Worm (Caenorhabditis elegans) whole organism, L4 larva: ENCODE measurements around the gene srh-41.

Experiments used
- F37D6.2 ChIP-seq: sonication (generic microtip); optimal IDR thresholded peaks from 2 replicates; lab custom pipeline; 2016; ENCODE audit warnings: mild to moderate bottlenecking, missing genetic modification characterization, missing compliant biosample characterization
- F49E8.2 ChIP-seq: sonication (generic microtip); optimal IDR thresholded peaks from 2 replicates; lab custom pipeline; 2016; ENCODE audit warnings: missing compliant biosample characterization, mild to moderate bottlenecking, missing genetic modification characterization, borderline replicate concordance
- T26A8.4 ChIP-seq: fragments of 200-800 bp; sonication (Bioruptor generic); IDR thresholded peaks from 2 replicates; pipeline ENCODE4 v1.3.6; 2022; ENCODE audit warnings: missing genetic modification characterization, missing compliant biosample characterization
- Y105C5A.15 ChIP-seq: fragments of 200-800 bp; sonication (Bioruptor generic); IDR thresholded peaks from 2 replicates; pipeline ENCODE4 v1.3.6; 2022; ENCODE audit warnings: missing genetic modification characterization, missing compliant biosample characterization
- Y5F2A.4 ChIP-seq: fragments of 200-800 bp; sonication (Bioruptor generic); optimal IDR thresholded peaks from 2 replicates; lab custom pipeline; 2018; ENCODE audit warnings: mild to moderate bottlenecking, missing genetic modification characterization, missing compliant biosample characterization
- aha-1 ChIP-seq: fragments of 150-350 bp; peaks from one replicate; lab custom pipeline; 2014; ENCODE audit warnings: missing biosample characterization, missing genetic modification characterization
- ama-1 ChIP-seq: fragments of 150-350 bp; optimal IDR thresholded peaks from 2 replicates; lab custom pipeline; 2014; ENCODE audit warnings: inconsistent platforms, mixed read lengths
- arid-1 ChIP-seq: fragments of 200-800 bp; sonication (Bioruptor generic); conservative IDR thresholded peaks from 2 replicates; pipeline ENCODE4 v1.3.6; 2022; ENCODE audit warnings: missing genetic modification reagents, missing genetic modification characterization, missing compliant biosample characterization
- ceh-28 ChIP-seq: fragments of 150-350 bp; optimal IDR thresholded peaks from 2 replicates; lab custom pipeline; 2014; ENCODE audit warnings: missing biosample characterization, missing genetic modification reagents, missing genetic modification characterization
- ceh-32 ChIP-seq: sonication (generic microtip); optimal IDR thresholded peaks from 2 replicates; lab custom pipeline; 2016; ENCODE audit warnings: mild to moderate bottlenecking, missing genetic modification characterization, missing compliant biosample characterization; ENCODE audit not compliant: poor library complexity
- ceh-62 ChIP-seq: sonication (generic microtip); optimal IDR thresholded peaks from 2 replicates; lab custom pipeline; 2017; ENCODE audit warnings: missing biosample characterization, missing genetic modification characterization
- ces-1 ChIP-seq: fragments of 150-350 bp; sonication (generic microtip); optimal IDR thresholded peaks from 4 replicates; lab custom pipeline; 2014; ENCODE audit warnings: missing biosample characterization, missing genetic modification reagents, missing genetic modification characterization
- ctbp-1 ChIP-seq: fragments of 200-800 bp; sonication (Bioruptor generic); IDR thresholded peaks from 2 replicates; pipeline ENCODE4 v1.3.6; 2022; ENCODE audit warnings: missing genetic modification reagents, missing genetic modification characterization, missing compliant biosample characterization
- daf-16 ChIP-seq, 3 experiments: sonication (generic microtip); optimal IDR thresholded peaks; 2 replicates each; lab custom pipeline; 2016 to 2017; ENCODE audit warnings: missing genetic modification characterization in 3 of 3, missing genetic modification reagents in 3 of 3, mild to moderate bottlenecking in 2 of 3, missing compliant biosample characterization in 2 of 3, missing biosample characterization in 1 of 3, moderate library complexity in 1 of 3
- daf-8 ChIP-seq: fragments of 200-800 bp; sonication (Bioruptor generic); IDR thresholded peaks from 2 replicates; pipeline ENCODE4 v1.3.6; 2022; ENCODE audit warnings: missing genetic modification characterization, missing compliant biosample characterization
- dmd-8 ChIP-seq: fragments of 200-800 bp; sonication (Bioruptor generic); IDR thresholded peaks from 2 replicates; pipeline ENCODE4 v1.3.6; 2022; ENCODE audit warnings: missing genetic modification characterization, missing compliant biosample characterization
- dve-1 ChIP-seq: sonication (generic microtip); optimal IDR thresholded peaks from 2 replicates; lab custom pipeline; 2017; ENCODE audit warnings: antibody characterized with exemption, mild to moderate bottlenecking, missing genetic modification characterization, missing compliant biosample characterization; ENCODE audit not compliant: insufficient read depth
- egl-27 ChIP-seq: sonication (generic microtip); optimal IDR thresholded peaks from 3 replicates; lab custom pipeline; 2017; ENCODE audit warnings: missing biosample characterization, missing genetic modification reagents, missing genetic modification characterization
- egl-43 ChIP-seq: fragments of 200-800 bp; sonication (Bioruptor generic); IDR thresholded peaks from 2 replicates; pipeline ENCODE4 v1.3.6; 2022; ENCODE audit warnings: missing genetic modification reagents, missing genetic modification characterization, missing compliant biosample characterization
- hif-1 ChIP-seq, 2 experiments: sonication (generic microtip); optimal IDR thresholded peaks; 2 replicates each; lab custom pipeline; 2016 to 2017; ENCODE audit warnings: missing compliant biosample characterization in 2 of 2, missing genetic modification characterization in 2 of 2, missing genetic modification reagents in 2 of 2, missing genotype in 2 of 2, mild to moderate bottlenecking in 1 of 2
- hlh-11 ChIP-seq: fragments of 200-800 bp; sonication (Bioruptor generic); optimal IDR thresholded peaks from 2 replicates; lab custom pipeline; 2018; ENCODE audit warnings: mild to moderate bottlenecking, missing genetic modification characterization, missing compliant biosample characterization
- hlh-30 ChIP-seq: sonication (generic microtip); optimal IDR thresholded peaks from 2 replicates; lab custom pipeline; 2017; ENCODE audit warnings: antibody characterized with exemption, mild to moderate bottlenecking, missing genetic modification characterization, missing compliant biosample characterization; ENCODE audit not compliant: insufficient read depth
- hmg-1.1 ChIP-seq: fragments of 200-800 bp; sonication (Bioruptor generic); IDR thresholded peaks from 2 replicates; pipeline ENCODE4 v1.3.6; 2022; ENCODE audit warnings: missing genetic modification reagents, missing genetic modification characterization, missing compliant biosample characterization
- jun-1 ChIP-seq: fragments of 150-350 bp; optimal IDR thresholded peaks from 2 replicates; lab custom pipeline; 2014; ENCODE audit warnings: missing biosample characterization, missing genetic modification reagents, missing genetic modification characterization
- lin-13 ChIP-seq: fragments of 150-350 bp; optimal IDR thresholded peaks from 2 replicates; lab custom pipeline; 2014; ENCODE audit warnings: missing biosample characterization, missing genetic modification reagents, missing genetic modification characterization
- lin-15B ChIP-seq: fragments of 150-350 bp; sonication (generic microtip); optimal IDR thresholded peaks from 3 replicates; lab custom pipeline; 2014; ENCODE audit warnings: missing biosample characterization, missing genetic modification characterization
- lin-38 ChIP-seq: fragments of 200-800 bp; sonication (Bioruptor generic); IDR thresholded peaks from 2 replicates; pipeline ENCODE4 v1.3.6; 2022; ENCODE audit warnings: missing genetic modification reagents, missing genetic modification characterization, missing compliant biosample characterization
- madf-5 ChIP-seq, 2 experiments: fragments of 200-800 bp; sonication (Bioruptor generic); IDR thresholded peaks; 2 replicates each; pipeline ENCODE4 v1.3.6; 2022; ENCODE audit warnings: missing compliant biosample characterization in 2 of 2, missing genetic modification characterization in 2 of 2
- madf-9 ChIP-seq: fragments of 200-800 bp; sonication (Bioruptor generic); conservative IDR thresholded peaks from 2 replicates; pipeline ENCODE4 v1.3.6; 2022; ENCODE audit warnings: missing genetic modification reagents, missing genetic modification characterization, missing compliant biosample characterization
- mdl-1 ChIP-seq, 2 experiments: fragments of 150-350 bp in 1 of 2; sonication (generic microtip) in 1 of 2; optimal IDR thresholded peaks; 2 replicates each; lab custom pipeline; 2014 to 2017; ENCODE audit warnings: missing biosample characterization in 2 of 2, missing genetic modification characterization in 2 of 2
- mes-2 ChIP-seq: sonication (generic microtip); optimal IDR thresholded peaks from 2 replicates; lab custom pipeline; 2016; ENCODE audit warnings: missing genotype, mild to moderate bottlenecking, missing genetic modification characterization, missing compliant biosample characterization; ENCODE audit not compliant: poor library complexity, severe bottlenecking
- mxl-2 ChIP-seq: fragments of 200-800 bp; sonication (Bioruptor generic); conservative IDR thresholded peaks from 2 replicates; pipeline ENCODE4 v1.3.6; 2022; ENCODE audit warnings: missing genetic modification reagents, missing genetic modification characterization, missing compliant biosample characterization
- nhr-10 ChIP-seq: fragments of 150-350 bp; optimal IDR thresholded peaks from 2 replicates; lab custom pipeline; 2014; ENCODE audit warnings: missing biosample characterization, missing genetic modification characterization
- nhr-11 ChIP-seq: fragments of 150-350 bp; optimal IDR thresholded peaks from 2 replicates; lab custom pipeline; 2014; ENCODE audit warnings: missing biosample characterization, missing genetic modification characterization
- nhr-28 ChIP-seq: fragments of 150-350 bp; optimal IDR thresholded peaks from 2 replicates; lab custom pipeline; 2014; ENCODE audit warnings: missing biosample characterization, missing genetic modification characterization
- nhr-41 ChIP-seq: fragments of 200-800 bp; sonication (Bioruptor generic); IDR thresholded peaks from 2 replicates; pipeline ENCODE4 v1.3.6; 2022; ENCODE audit warnings: missing genetic modification reagents, missing genetic modification characterization, missing compliant biosample characterization
- nhr-42 ChIP-seq: fragments of 200-800 bp; sonication (Bioruptor generic); IDR thresholded peaks from 2 replicates; pipeline ENCODE4 v1.3.6; 2022; ENCODE audit warnings: missing genetic modification characterization, missing compliant biosample characterization
- saeg-2 ChIP-seq: fragments of 200-800 bp; sonication (Bioruptor generic); IDR thresholded peaks from 2 replicates; pipeline ENCODE4 v1.3.6; 2022; ENCODE audit warnings: missing genetic modification reagents, missing genetic modification characterization, missing compliant biosample characterization
- set-16 ChIP-seq: fragments of 200-800 bp; sonication (Bioruptor generic); IDR thresholded peaks from 2 replicates; pipeline ENCODE4 v1.3.6; 2022; ENCODE audit warnings: missing genetic modification reagents, missing genetic modification characterization, missing compliant biosample characterization
- snpc-1.2 ChIP-seq: fragments of 200-800 bp; sonication (Bioruptor generic); IDR thresholded peaks from 2 replicates; pipeline ENCODE4 v1.3.6; 2022; ENCODE audit warnings: missing genetic modification reagents, missing genetic modification characterization, missing compliant biosample characterization
- spr-1 ChIP-seq: sonication (generic microtip); optimal IDR thresholded peaks from 2 replicates; lab custom pipeline; 2016; ENCODE audit warnings: mild to moderate bottlenecking, missing genetic modification characterization, missing compliant biosample characterization
- tag-97 ChIP-seq: fragments of 200-800 bp; sonication (Bioruptor generic); IDR thresholded peaks from 2 replicates; pipeline ENCODE4 v1.3.6; 2022; ENCODE audit warnings: missing genetic modification characterization, missing compliant biosample characterization
- unc-39 ChIP-seq: sonication (generic microtip); optimal IDR thresholded peaks from 2 replicates; lab custom pipeline; 2017; ENCODE audit warnings: missing biosample characterization, missing genetic modification characterization
- vab-7 ChIP-seq: fragments of 200-800 bp; sonication (Bioruptor generic); IDR thresholded peaks from 2 replicates; pipeline ENCODE4 v1.3.6; 2022; ENCODE audit warnings: missing genetic modification reagents, missing genetic modification characterization, missing compliant biosample characterization
- ztf-7 ChIP-seq: fragments of 150-350 bp; optimal IDR thresholded peaks from 2 replicates; lab custom pipeline; 2014; ENCODE audit warnings: missing biosample characterization, missing genetic modification characterization

The srh-41 gene

DNA sequence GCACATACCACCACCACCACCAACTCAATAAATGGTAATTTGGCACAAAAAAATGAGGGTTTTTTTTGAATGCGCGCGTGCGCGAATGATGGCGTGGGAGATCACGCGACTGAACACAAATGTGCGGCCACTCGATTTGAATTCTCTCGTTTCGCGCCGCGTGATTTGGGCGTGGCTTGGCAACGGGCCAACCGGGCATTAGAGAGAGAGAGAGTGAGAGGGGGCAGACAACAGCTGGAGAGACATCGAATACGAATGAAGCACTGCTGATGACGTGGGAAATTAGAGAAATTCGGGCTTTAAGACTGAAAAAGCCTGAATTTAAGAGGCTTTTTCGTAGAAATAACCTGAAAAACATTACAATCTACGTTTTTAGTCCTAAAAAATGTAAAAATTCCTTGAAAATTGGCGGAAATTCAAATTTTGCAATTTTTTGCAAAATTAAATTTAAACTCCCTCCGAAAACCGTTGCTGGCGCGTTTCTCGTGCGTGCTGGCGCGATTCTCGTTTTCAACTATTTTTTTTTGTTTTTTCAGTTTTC is 35.7 kb downstream of the srh-41 start (continued):
- TF ChIP-seq snpc-1.2 (GFP tag; lab: Robert Waterston, UW): 0 out of 2 replicates have a peak, but pooled peaks have one; percentile 49
- TF ChIP-seq saeg-2: 0 out of 2 replicates have a peak, but pooled peaks have one; percentile 40
- TF ChIP-seq egl-43: peak; percentile 85
- TF ChIP-seq lin-38 (GFP tag; lab: Robert Waterston, UW): peak; percentile 85
- TF ChIP-seq madf-9: peak; percentile 60
- peak; percentile 66 for TF ChIP-seq F49E8.2 (tag; lab: Kevin White, UChicago)
- peak; percentile 93 for TF ChIP-seq T26A8.4 (GFP tag; lab: Robert Waterston, UW)
- no peak for TF ChIP-seq ces-1 (GFP tag; lab: Kevin White, UChicago)
- peak; percentile 48 for TF ChIP-seq nhr-10 (tag; lab: Kevin White, UChicago)
- peak; percentile 93 for TF ChIP-seq dve-1
- TF ChIP-seq mes-2 (tag; lab: Kevin White, UChicago): peak; percentile 88
- peak; percentile 71 to 93 for TF ChIP-seq hif-1 (tag; optimal IDR thresholded peaks at IDR 0.05; lab: Kevin White, UChicago)
- TF ChIP-seq lin-15B: peak; percentile 19
- TF ChIP-seq daf-8: peak; percentile 29; the same call in 1 of the 2 replicates
- TF ChIP-seq ceh-32 (tag; lab: Kevin White, UChicago): peak; percentile 29
- TF ChIP-seq ctbp-1 (GFP tag; lab: Robert Waterston, UW): peak; percentile 80
- peak; percentile 93 for TF ChIP-seq spr-1 (tag; lab: Kevin White, UChicago)
- peak; percentile 92 for TF ChIP-seq nhr-42
- peak; percentile 90 for TF ChIP-seq F37D6.2 (tag; lab: Kevin White, UChicago)
- TF ChIP-seq tag-97: no peak
- TF ChIP-seq hmg-1.1 (GFP tag; lab: Robert Waterston, UW): peak; percentile 92
- peak; percentile 99 for TF ChIP-seq hlh-11 (tag; lab: Kevin White, UChicago)
- peak; percentile 100 for TF ChIP-seq aha-1 (tag; lab: Kevin White, UChicago)
- TF ChIP-seq egl-27 (tag; lab: Kevin White, UChicago): no peak
- TF ChIP-seq mxl-2 (GFP tag; lab: Robert Waterston, UW): 0 out of 2 replicates have a peak, but pooled peaks have one; percentile 18
- peak; percentile 89 for TF ChIP-seq lin-13 (GFP tag; lab: Kevin White, UChicago)
- peak; percentile 81 for TF ChIP-seq ama-1 (lab: Kevin White, UChicago)
- 0 out of 2 replicates have a peak, but pooled peaks have one; percentile 13 for TF ChIP-seq nhr-41 (GFP tag; lab: Robert Waterston, UW)
- peak; percentile 55 for TF ChIP-seq jun-1 (tag; lab: Kevin White, UChicago)
- no peak for TF ChIP-seq unc-39 (tag; lab: Kevin White, UChicago)

DNA sequence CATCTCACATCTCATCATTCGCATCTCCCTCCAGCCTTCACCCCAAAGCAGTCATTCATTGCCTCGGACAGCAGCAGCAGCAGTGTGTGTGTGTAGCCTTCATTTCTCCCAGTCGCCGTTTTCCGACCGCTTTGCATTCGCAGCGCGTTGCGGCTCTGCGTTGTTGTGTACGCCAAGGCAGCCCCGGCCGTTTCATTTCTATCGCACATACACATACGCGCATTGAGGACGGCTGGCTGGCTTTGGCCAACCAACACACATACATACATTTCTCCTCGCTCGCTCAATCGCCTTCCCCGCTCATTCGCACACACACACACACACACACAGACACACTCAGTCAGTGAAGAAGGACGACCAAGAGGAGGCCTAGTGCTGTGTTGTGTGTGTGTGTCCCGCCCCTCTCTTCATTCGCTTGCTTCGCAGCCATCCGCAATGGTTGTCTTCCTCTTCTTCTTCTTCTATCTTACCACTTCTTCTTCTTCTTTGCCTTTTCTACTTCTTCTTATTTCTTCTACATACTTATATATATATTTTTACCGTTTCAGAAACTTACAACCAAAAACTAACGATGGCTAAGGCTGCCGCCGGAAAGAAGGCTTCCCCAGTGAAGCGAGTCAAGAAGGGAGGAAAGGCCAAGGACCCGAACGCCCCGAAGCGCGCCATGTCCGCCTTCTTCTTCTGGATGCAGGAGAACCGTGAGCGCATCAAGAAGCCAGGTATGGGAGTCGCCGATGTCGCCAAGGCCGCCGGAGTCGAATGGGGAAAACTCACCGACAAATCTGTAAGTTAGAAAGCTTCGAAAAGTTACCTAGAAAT is 36.8 kb downstream of the srh-41 start, which contains the start of gene hmg-1.1:
Gene hmg-1.1 (plus strand): TSS at position 549 of the 819 bp plus-strand sequence.
- TF ChIP-seq hlh-30: peak; percentile 34
- peak; percentile 44 for TF ChIP-seq nhr-10 (tag; lab: Kevin White, UChicago)
- TF ChIP-seq ceh-62 (tag; lab: Kevin White, UChicago): no peak
- TF ChIP-seq dmd-8 (GFP tag; lab: Robert Waterston, UW): 0 out of 2 replicates have a peak, but pooled peaks have one; percentile 59
- TF ChIP-seq spr-1 (tag; lab: Kevin White, UChicago): peak; percentile 43
- 0 out of 2 replicates have a peak, but pooled peaks have one; percentile 42 for TF ChIP-seq vab-7 (GFP tag; lab: Robert Waterston, UW)
- TF ChIP-seq Y105C5A.15 (GFP tag; lab: Robert Waterston, UW): no peak
- peak; percentile 87 for TF ChIP-seq dve-1
- peak; percentile 56 to 89 for TF ChIP-seq hif-1 (tag; optimal IDR thresholded peaks at IDR 0.05; lab: Kevin White, UChicago)
- peak; percentile 21 for TF ChIP-seq ztf-7 (tag; lab: Kevin White, UChicago)
- no peak for TF ChIP-seq Y5F2A.4
- peak; percentile 9 to 34 for TF ChIP-seq daf-16 (GFP tag; optimal IDR thresholded peaks at IDR 0.05; lab: Kevin White, UChicago)
- peak; percentile 80 for TF ChIP-seq daf-16 (tag; optimal IDR thresholded peaks at IDR 0.05; lab: Kevin White, UChicago)
- peak; percentile 51 for TF ChIP-seq jun-1 (tag; lab: Kevin White, UChicago)
- TF ChIP-seq nhr-28 (tag; lab: Kevin White, UChicago): peak; percentile 83
- peak; percentile 40 for TF ChIP-seq ama-1 (lab: Kevin White, UChicago)
- peak; percentile 40; the same call in 1 of the 2 replicates for TF ChIP-seq madf-9
- TF ChIP-seq mdl-1 (tag; optimal IDR thresholded peaks at IDR 0.05; lab: Kevin White, UChicago): peak in 1 of 2 experiments; percentile 81
- peak; percentile 79 for TF ChIP-seq nhr-11 (tag; lab: Kevin White, UChicago)
- peak; percentile 35; the same call in 1 of the 2 replicates for TF ChIP-seq arid-1
- TF ChIP-seq madf-5 (GFP tag; IDR thresholded peaks at IDR 0.05; lab: Robert Waterston, UW): 0 out of 4 replicates have a peak, but pooled peaks of 1 of the 2 experiments have one; percentile 9
- TF ChIP-seq ceh-28 (tag; lab: Kevin White, UChicago): no peak
- no peak for TF ChIP-seq ces-1 (GFP tag; lab: Kevin White, UChicago)
- TF ChIP-seq set-16 (GFP tag; lab: Robert Waterston, UW): peak; percentile 83
